Worm (Caenorhabditis elegans): Measurements from ENCODE around the gene sma-2.

The sma-2 gene

ce11 chrIII:8801864-8802818 is 52.7 kb downstream of the sma-2 start (continued):
- TF ChIP-seq hlh-26 (GFP tag; conservative IDR thresholded peaks at IDR 0.05) (no peak), ekl-4 (GFP tag; IDR thresholded peaks at IDR 0.05) (peak; percentile 35; the same call in 1 of the 2 replicates), madf-10 (tag; optimal IDR thresholded peaks at IDR 0.05) (peak; percentile 88), mcd-1 (GFP tag; IDR thresholded peaks at IDR 0.05) (peak; percentile 69), C06A6.2 (GFP tag; conservative IDR thresholded peaks at IDR 0.05) (peak; percentile 68), ztf-6 (GFP tag; IDR thresholded peaks at IDR 0.05) (no peak), sea-2 (GFP tag; IDR thresholded peaks at IDR 0.05) (no peak), madf-8 (GFP tag; conservative IDR thresholded peaks at IDR 0.05) (no peak), chd-7 (tag; optimal IDR thresholded peaks at IDR 0.05) (peak; percentile 94), nfya-1 (tag; optimal IDR thresholded peaks at IDR 0.05; ENCODE audit: borderline replicate concordance, insufficient read depth) (no peak), C17E4.6 (GFP tag; IDR thresholded peaks at IDR 0.05) (no peak), B0261.1 (tag; optimal IDR thresholded peaks at IDR 0.05) (no peak), Y67H2A.10 (GFP tag; conservative IDR thresholded peaks at IDR 0.05) (no peak), ccch-3 (GFP tag; optimal IDR thresholded peaks at IDR 0.05) (no peak), tbp1 (GFP tag; optimal IDR thresholded peaks at IDR 0.05) (peak; percentile 57), hmg-20 (GFP tag; IDR thresholded peaks at IDR 0.05) (no peak), ceh-100 (GFP tag; IDR thresholded peaks at IDR 0.05) (peak; percentile 37; the same call in 1 of the 2 replicates), cebp-1 (GFP tag; IDR thresholded peaks at IDR 0.05) (no peak), cebp-1 (tag; optimal IDR thresholded peaks at IDR 0.05) (peak; percentile 92), nhr-90 (tag; optimal IDR thresholded peaks at IDR 0.05) (peak; percentile 85), F57C9.4 (tag; optimal IDR thresholded peaks at IDR 0.05) (no peak), dox-1 (GFP tag; IDR thresholded peaks at IDR 0.05) (peak; percentile 88), egrh-3 (GFP tag; IDR thresholded peaks at IDR 0.05) (peak; percentile 53; the same call in 1 of the 2 replicates), rcor-1 (GFP tag; IDR thresholded peaks at IDR 0.05) (peak; percentile 33; the same call in 1 of the 2 replicates), K11D2.4 (GFP tag; IDR thresholded peaks at IDR 0.05) (peak; percentile 74; the same call in 1 of the 2 replicates), snpc-4 (GFP tag; optimal IDR thresholded peaks at IDR 0.05) (no peak), snpc-4 (tag; optimal IDR thresholded peaks at IDR 0.05) (peak; percentile 49 to 76 (median 74)), attf-3 (GFP tag; conservative IDR thresholded peaks at IDR 0.05) (peak; percentile 17; the same call in 1 of the 2 replicates), F23B12.7 (tag; optimal IDR thresholded peaks at IDR 0.05; ENCODE audit: insufficient read depth) (peak; percentile 80), gei-17 (GFP tag; optimal IDR thresholded peaks at IDR 0.05) (peak; percentile 73), xnd-1 (tag; optimal IDR thresholded peaks at IDR 0.05) (no peak), ceh-79 (tag; optimal IDR thresholded peaks at IDR 0.05) (no peak), nfya-2 (GFP tag; IDR thresholded peaks at IDR 0.05) (no peak), athp-1 (tag; optimal IDR thresholded peaks at IDR 0.05) (peak; percentile 85), lin-35 (GFP tag; optimal IDR thresholded peaks at IDR 0.05) (peak in 1 of 3 experiments; percentile 61), repo-1 (tag; optimal IDR thresholded peaks at IDR 0.05) (peak; percentile 46), F55B11.4 (tag; optimal IDR thresholded peaks at IDR 0.05; ENCODE audit: borderline replicate concordance, insufficient read depth) (no peak), F37B4.10 (GFP tag; IDR thresholded peaks at IDR 0.05) (no peak), madf-6 (GFP tag; IDR thresholded peaks at IDR 0.05) (no peak), hmg-1.2 (GFP tag; IDR thresholded peaks at IDR 0.05) (peak; percentile 91), F33H1.4 (GFP tag; IDR thresholded peaks at IDR 0.05) (peak; percentile 35; the same call in 1 of the 2 replicates), ceh-40 (GFP tag; IDR thresholded peaks at IDR 0.05) (no peak), ztf-25 (GFP tag; IDR thresholded peaks at IDR 0.05) (no peak), let-607 (tag; optimal IDR thresholded peaks at IDR 0.05) (peak; percentile 87 to 92), ztf-18 (tag; optimal IDR thresholded peaks at IDR 0.05) (peak; percentile 77), mel-28 (tag; optimal IDR thresholded peaks at IDR 0.05; ENCODE audit: borderline replicate concordance) (no peak)

Measured in whole organism, young adult.